Worm (Caenorhabditis elegans) whole organism, young adult: ENCODE data around the gene pph-4.2.

ENCODE experiments used
- C06A6.2 ChIP-seq: fragments of 200-800 bp; sonication (Bioruptor generic); conservative IDR thresholded peaks from 2 replicates; pipeline ENCODE4 v1.3.6; 2022; ENCODE audit warnings: missing genetic modification characterization, missing compliant biosample characterization
- F23B12.7 ChIP-seq: sonication (generic microtip); optimal IDR thresholded peaks from 2 replicates; lab custom pipeline; 2017; ENCODE audit warnings: missing genetic modification characterization, mild to moderate bottlenecking, missing compliant biosample characterization, antibody characterized with exemption, moderate library complexity; ENCODE audit not compliant: insufficient read depth
- F39B2.1 ChIP-seq: fragments of 200-800 bp; sonication (Bioruptor generic); IDR thresholded peaks from 2 replicates; pipeline ENCODE4 v1.3.6; 2022; ENCODE audit warnings: missing genetic modification reagents, missing genetic modification characterization, missing compliant biosample characterization
- Y53G8AR.9 ChIP-seq: fragments of 200-800 bp; sonication (Bioruptor generic); conservative IDR thresholded peaks from 2 replicates; pipeline ENCODE4 v1.3.6; 2022; ENCODE audit warnings: missing genetic modification reagents, missing genetic modification characterization, missing compliant biosample characterization
- Y79H2A.3 ChIP-seq: fragments of 200-800 bp; sonication (Bioruptor generic); conservative IDR thresholded peaks from 2 replicates; pipeline ENCODE4 v1.3.6; 2022; ENCODE audit warnings: missing genetic modification reagents, missing genetic modification characterization, missing compliant biosample characterization
- akir-1 ChIP-seq: fragments of 200-800 bp; sonication (Bioruptor generic); optimal IDR thresholded peaks from 2 replicates; lab custom pipeline; 2018; ENCODE audit warnings: mild to moderate bottlenecking, missing genetic modification characterization, moderate library complexity, missing compliant biosample characterization
- ceh-40 ChIP-seq: fragments of 200-800 bp; sonication (Bioruptor generic); IDR thresholded peaks from 2 replicates; pipeline ENCODE4 v1.3.6; 2022; ENCODE audit warnings: missing genetic modification characterization, missing compliant biosample characterization
- ekl-4 ChIP-seq: fragments of 200-800 bp; sonication (Bioruptor generic); IDR thresholded peaks from 2 replicates; pipeline ENCODE4 v1.3.6; 2022; ENCODE audit warnings: missing genetic modification reagents, missing genetic modification characterization, missing compliant biosample characterization
- hmg-1.2 ChIP-seq: fragments of 200-800 bp; sonication (Bioruptor generic); IDR thresholded peaks from 2 replicates; pipeline ENCODE4 v1.3.6; 2022; ENCODE audit warnings: missing genetic modification reagents, missing genetic modification characterization, missing compliant biosample characterization
- mxl-1 ChIP-seq: sonication (generic microtip); optimal IDR thresholded peaks from 2 replicates; lab custom pipeline; 2016; ENCODE audit warnings: missing genetic modification characterization, missing compliant biosample characterization
- nhr-80 ChIP-seq: sonication (generic microtip); optimal IDR thresholded peaks from 2 replicates; lab custom pipeline; 2016; ENCODE audit warnings: missing genetic modification characterization, missing compliant biosample characterization
- unc-62 ChIP-seq: fragments of 150-350 bp; optimal IDR thresholded peaks from 2 replicates; lab custom pipeline; 2014; ENCODE audit warnings: missing biosample characterization, missing genetic modification reagents, missing genetic modification characterization
- ztf-6 ChIP-seq: fragments of 200-800 bp; sonication (Bioruptor generic); IDR thresholded peaks from 2 replicates; pipeline ENCODE4 v1.3.6; 2022; ENCODE audit warnings: missing genetic modification reagents, missing genetic modification characterization, missing compliant biosample characterization

DNA sequence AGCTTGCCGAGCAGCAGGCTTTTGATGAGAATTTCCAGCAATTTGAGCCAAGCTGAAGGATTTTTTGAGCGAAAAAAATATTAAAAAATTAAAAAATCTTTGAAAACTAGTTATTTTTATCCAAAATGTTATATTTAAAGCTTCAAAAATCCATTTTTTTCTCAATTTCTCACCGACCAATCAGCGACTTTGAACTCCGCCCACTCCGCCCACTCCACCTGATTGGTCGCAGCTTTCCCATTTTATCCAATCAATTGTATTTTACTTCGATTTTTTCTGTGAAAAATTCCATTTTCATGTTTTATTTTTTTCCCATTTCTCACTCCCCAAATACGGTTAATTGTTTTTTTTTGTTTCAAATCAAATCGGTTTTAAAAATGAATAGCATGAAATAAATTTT, 32.1 kb downstream of the pph-4.2 start:
- TF ChIP-seq F39B2.1 (GFP tag; lab: Robert Waterston, UW) (no peak), unc-62 (no peak), F23B12.7 (tag; lab: Kevin White, UChicago) (no peak), ceh-40 (no peak), Y53G8AR.9 (GFP tag; lab: Robert Waterston, UW) (no peak), ztf-6 (GFP tag; lab: Robert Waterston, UW) (no peak), akir-1 (GFP tag; lab: Kevin White, UChicago) (no peak), C06A6.2 (GFP tag; lab: Robert Waterston, UW) (no peak), ekl-4 (GFP tag; lab: Robert Waterston, UW) (no peak), hmg-1.2 (GFP tag; lab: Robert Waterston, UW) (no peak), Y79H2A.3 (GFP tag; lab: Robert Waterston, UW) (no peak), nhr-80 (tag; lab: Kevin White, UChicago) (no peak), mxl-1 (no peak)
